Worm (Caenorhabditis elegans): ENCODE data around the gene acl-2.

acl-2 gene

ce11 chrV:9995791-9996190, 35.1 kb downstream of the acl-2 start, which contains the start of gene K08H10.6:
TSS of gene K08H10.6 (minus strand) at chrV:9995891.
- TF ChIP-seq mxl-1 (tag; optimal IDR thresholded peaks at IDR 0.05) (no peak), athp-1 (tag; optimal IDR thresholded peaks at IDR 0.05) (no peak), madf-6 (GFP tag; IDR thresholded peaks at IDR 0.05) (no peak), F55B11.4 (tag; optimal IDR thresholded peaks at IDR 0.05; ENCODE audit: borderline replicate concordance, insufficient read depth) (no peak), ceh-79 (tag; optimal IDR thresholded peaks at IDR 0.05) (no peak), attf-3 (GFP tag; conservative IDR thresholded peaks at IDR 0.05) (no peak), lin-35 (GFP tag; optimal IDR thresholded peaks at IDR 0.05) (no peak), ztf-3 (GFP tag; optimal IDR thresholded peaks at IDR 0.05) (no peak), snpc-1.1 (tag; optimal IDR thresholded peaks at IDR 0.05; ENCODE audit: insufficient read depth) (no peak), D2030.7 (GFP tag; IDR thresholded peaks at IDR 0.05) (no peak), egl-18 (GFP tag; IDR thresholded peaks at IDR 0.05) (no peak)

- no peak for TF ChIP-seq sdz-38 (tag; optimal IDR thresholded peaks at IDR 0.05)
- TF ChIP-seq repo-1 (tag; optimal IDR thresholded peaks at IDR 0.05): no peak
- TF ChIP-seq F55B11.4 (tag; optimal IDR thresholded peaks at IDR 0.05; ENCODE audit: borderline replicate concordance, insufficient read depth): no peak
- no peak for TF ChIP-seq aptf-2 (GFP tag; conservative IDR thresholded peaks at IDR 0.05)
Measured at ce11 chrV:9991610-9992009, 39.3 kb downstream of the acl-2 start, which contains the start of the genes rde-1 and trpp-6. TSS of gene rde-1 (minus strand) at chrV:9991642. TSS of gene trpp-6 (plus strand) at chrV:9991895.

DNA sequence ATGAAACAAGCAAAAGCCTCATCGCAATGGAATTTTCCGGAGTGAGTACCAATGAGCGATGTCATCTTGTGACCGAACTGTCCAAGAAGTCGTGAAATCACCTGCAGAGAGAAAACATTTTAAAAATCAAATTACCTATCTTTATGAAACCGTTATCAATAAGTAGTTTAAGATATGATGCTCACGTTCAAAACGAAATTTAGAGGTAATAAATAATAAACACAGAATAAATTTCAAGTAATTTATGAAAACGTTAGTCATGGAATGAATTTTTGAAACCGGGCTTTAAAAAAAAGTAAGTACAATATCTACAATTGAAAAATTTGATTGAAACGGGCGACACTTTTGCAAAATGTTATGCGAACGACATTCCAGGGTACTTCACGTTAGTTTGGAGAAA, 43.2 kb downstream of the acl-2 start, which contains the start of gene C27H6.8:
TSS of gene C27H6.8 (minus strand) at position 101 of the 400 bp plus-strand sequence.
- TF ChIP-seq ets-4 (GFP tag; optimal IDR thresholded peaks at IDR 0.05) (no peak), snpc-3.4 (tag; optimal IDR thresholded peaks at IDR 0.05) (no peak), madf-6 (GFP tag; IDR thresholded peaks at IDR 0.05) (no peak), ceh-91 (GFP tag; IDR thresholded peaks at IDR 0.05) (no peak), Y67H2A.10 (GFP tag; conservative IDR thresholded peaks at IDR 0.05) (no peak), T26A5.8 (tag; optimal IDR thresholded peaks at IDR 0.05) (no peak), cebp-2 (GFP tag; IDR thresholded peaks at IDR 0.05) (no peak), D2030.7 (GFP tag; IDR thresholded peaks at IDR 0.05) (no peak), F52B5.7 (tag; optimal IDR thresholded peaks at IDR 0.05) (no peak), F39B2.1 (GFP tag; IDR thresholded peaks at IDR 0.05) (no peak), mes-4 (tag; optimal IDR thresholded peaks at IDR 0.05) (no peak), F22D6.2 (tag; optimal IDR thresholded peaks at IDR 0.05) (no peak), rpc-1 (optimal IDR thresholded peaks at IDR 0.05) (no peak), rpc-1 (tag; optimal IDR thresholded peaks at IDR 0.05) (no peak)

ce11 chrV:9986177-9986576, 44.7 kb downstream of the acl-2 start, which contains the start of gene rmd-2:
TSS of gene rmd-2 (minus strand) at chrV:9986277.
- TF ChIP-seq nhr-27 (tag; optimal IDR thresholded peaks at IDR 0.05) (no peak), Y95B8A.8 (GFP tag; IDR thresholded peaks at IDR 0.05) (no peak), nhr-80 (tag; optimal IDR thresholded peaks at IDR 0.05) (no peak), rec-8 (tag; optimal IDR thresholded peaks at IDR 0.05) (no peak), ztf-28 (GFP tag; IDR thresholded peaks at IDR 0.05) (no peak), ceh-27 (GFP tag; optimal IDR thresholded peaks at IDR 0.05) (no peak), sdz-38 (tag; optimal IDR thresholded peaks at IDR 0.05) (no peak), ztf-6 (GFP tag; IDR thresholded peaks at IDR 0.05) (no peak), let-526 (GFP tag; IDR thresholded peaks at IDR 0.05) (no peak), rpc-1 (optimal IDR thresholded peaks at IDR 0.05) (no peak), rpc-1 (tag; optimal IDR thresholded peaks at IDR 0.05) (no peak)
